Worm (Caenorhabditis elegans) whole organism, L3 larva: Measurements from ENCODE around the gene mps-1.

ENCODE experiments used
- ZK546.5 ChIP-seq: sonication (generic microtip); optimal IDR thresholded peaks from 2 replicates; lab custom pipeline; 2017; ENCODE audit warnings: missing biosample characterization, missing genetic modification characterization
- ceh-9 ChIP-seq: sonication (generic microtip); optimal IDR thresholded peaks from 2 replicates; lab custom pipeline; 2018; ENCODE audit warnings: missing biosample characterization, missing genetic modification characterization
- fkh-10 ChIP-seq: sonication (generic microtip); optimal IDR thresholded peaks from 2 replicates; lab custom pipeline; 2017; ENCODE audit warnings: missing biosample characterization, missing genetic modification reagents, missing genetic modification characterization
- fos-1 ChIP-seq: fragments of 150-350 bp; optimal IDR thresholded peaks from 2 replicates; lab custom pipeline; 2014; ENCODE audit warnings: missing biosample characterization, missing genetic modification characterization
- lin-15B ChIP-seq: fragments of 150-350 bp; optimal IDR thresholded peaks from 2 replicates; lab custom pipeline; 2014; ENCODE audit warnings: missing biosample characterization, missing genetic modification characterization
- nhr-11 ChIP-seq: fragments of 150-350 bp; optimal IDR thresholded peaks from 2 replicates; lab custom pipeline; 2014; ENCODE audit warnings: missing biosample characterization, missing genetic modification characterization
- nhr-12 ChIP-seq: fragments of 150-350 bp; optimal IDR thresholded peaks from 2 replicates; lab custom pipeline; 2014; ENCODE audit warnings: missing biosample characterization, missing genetic modification characterization
- nhr-237 ChIP-seq: fragments of 150-350 bp; optimal IDR thresholded peaks from 2 replicates; lab custom pipeline; 2014; ENCODE audit warnings: missing biosample characterization, missing genetic modification characterization
- nhr-28 ChIP-seq: fragments of 150-350 bp; optimal IDR thresholded peaks from 2 replicates; lab custom pipeline; 2014; ENCODE audit warnings: missing biosample characterization, missing genetic modification characterization
- nhr-76 ChIP-seq: fragments of 150-350 bp; sonication (generic microtip); optimal IDR thresholded peaks from 5 replicates; lab custom pipeline; 2014; ENCODE audit warnings: missing biosample characterization, missing genetic modification characterization
- nhr-77 ChIP-seq: fragments of 150-350 bp; optimal IDR thresholded peaks from 2 replicates; lab custom pipeline; 2014; ENCODE audit warnings: missing biosample characterization, missing genetic modification characterization
- tbx-2 ChIP-seq: sonication (generic microtip); optimal IDR thresholded peaks from 2 replicates; lab custom pipeline; 2016; ENCODE audit warnings: mild to moderate bottlenecking, missing genetic modification characterization, missing compliant biosample characterization
- unc-62 ChIP-seq: fragments of 150-350 bp; sonication (generic microtip); optimal IDR thresholded peaks from 4 replicates; lab custom pipeline; 2014; ENCODE audit warnings: missing biosample characterization, missing genetic modification reagents, missing genetic modification characterization

DNA sequence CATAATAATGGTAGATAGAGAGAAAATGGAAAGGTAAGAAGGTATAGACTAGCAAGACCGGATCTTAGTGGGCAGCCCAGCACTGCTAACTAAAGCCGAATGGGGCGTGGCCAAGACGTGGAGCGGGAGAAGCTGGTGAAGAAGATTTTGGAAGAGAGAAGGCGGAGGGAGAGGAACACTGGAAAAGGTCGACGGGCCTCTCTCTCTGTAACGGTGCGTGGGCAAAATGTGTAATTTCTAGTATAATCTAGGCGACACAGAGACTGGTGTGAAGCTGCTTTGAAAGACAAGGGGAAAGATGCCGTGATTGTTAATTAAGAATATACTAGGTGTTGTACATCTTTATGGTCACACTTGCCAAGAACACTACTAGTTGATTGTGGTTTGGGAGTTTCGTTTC is 38.1 kb downstream of the mps-1 start, which contains the start of gene F13H8.5:
- TF ChIP-seq nhr-11 (tag; lab: Kevin White, UChicago) (no peak), fkh-10 (GFP tag; lab: Kevin White, UChicago) (no peak), nhr-12 (no peak), nhr-76 (tag; lab: Kevin White, UChicago) (no peak), nhr-237 (no peak), nhr-77 (tag; lab: Kevin White, UChicago) (no peak), ZK546.5 (no peak), fos-1 (tag; lab: Kevin White, UChicago) (no peak), nhr-28 (tag; lab: Kevin White, UChicago) (no peak), unc-62 (GFP tag; lab: Kevin White, UChicago) (no peak), lin-15B (tag; lab: Kevin White, UChicago) (no peak), ceh-9 (tag; lab: Kevin White, UChicago) (no peak), tbx-2 (tag; lab: Kevin White, UChicago) (no peak)
